Fruit fly (Drosophila melanogaster): ENCODE measurements around the gene CG9386.

Gene CG9386

dm6 chr3R:9586663-9587248, 31.5 kb upstream of the CG9386 start, which contains the start of gene P58IPK (continued):
- TF ChIP-seq CG14050 (GFP tag; IDR thresholded peaks at IDR 0.05) (no peak), CG17568 (GFP tag; optimal IDR thresholded peaks at IDR 0.05) (no peak), CG3163 (GFP tag; optimal IDR thresholded peaks at IDR 0.05) (peak; percentile 58), CG11085 (GFP tag; IDR thresholded peaks at IDR 0.05) (no peak), Bteb2 (GFP tag; optimal IDR thresholded peaks at IDR 0.05) (peak; percentile 70), fd102C (GFP tag; optimal IDR thresholded peaks at IDR 0.05) (no peak), Oli (tag; optimal IDR thresholded peaks at IDR 0.05) (peak; percentile 0), caup (GFP tag; optimal IDR thresholded peaks at IDR 0.05; ENCODE audit: severe bottlenecking) (peak; percentile 40), CG3847 (GFP tag; IDR thresholded peaks at IDR 0.05) (peak; percentile 77), slbo (GFP tag; IDR thresholded peaks at IDR 0.05) (peak; percentile 91), Bdp1 (GFP tag; optimal IDR thresholded peaks at IDR 0.05) (peak; percentile 69), Doc3 (GFP tag; IDR thresholded peaks at IDR 0.05; ENCODE audit: partially characterized antibody) (peak; percentile 87), CG8924 (tag; optimal IDR thresholded peaks at IDR 0.05) (peak; percentile 60), nau (GFP tag; optimal IDR thresholded peaks at IDR 0.05) (no peak), CG12155 (GFP tag; optimal IDR thresholded peaks at IDR 0.05) (peak; percentile 78), Lhr (GFP tag; optimal IDR thresholded peaks at IDR 0.05) (peak; percentile 65), Dek (tag; optimal IDR thresholded peaks at IDR 0.05) (peak; percentile 68), Atf-2 (GFP tag; optimal IDR thresholded peaks at IDR 0.05) (peak; percentile 56), gro (GFP tag; optimal IDR thresholded peaks at IDR 0.05) (peak; percentile 82), CG11695 (GFP tag; IDR thresholded peaks at IDR 0.05) (no peak), H15 (GFP tag; IDR thresholded peaks at IDR 0.05) (peak; percentile 45; the same call in 1 of the 3 replicates), danr (GFP tag; IDR thresholded peaks at IDR 0.05) (no peak), Ssrp (tag; optimal IDR thresholded peaks at IDR 0.05) (peak; percentile 38), CG15696 (tag; optimal IDR thresholded peaks at IDR 0.05) (peak; percentile 32), wdn (GFP tag; IDR thresholded peaks at IDR 0.05) (0 out of 2 replicates have a peak, but pooled peaks have one; percentile 41), HHEX (GFP tag; optimal IDR thresholded peaks at IDR 0.05) (peak; percentile 37), TFAM (GFP tag; optimal IDR thresholded peaks at IDR 0.05) (no peak), Dp (GFP tag; optimal IDR thresholded peaks at IDR 0.05) (peak; percentile 77), Dref (GFP tag; IDR thresholded peaks at IDR 0.05) (peak; percentile 65), Dad (GFP tag; optimal IDR thresholded peaks at IDR 0.05) (peak; percentile 72), stc (GFP tag; IDR thresholded peaks at IDR 0.05) (no peak; the same call in 1 of the 2 replicates), CG34422 (GFP tag; IDR thresholded peaks at IDR 0.05) (peak; percentile 85), CG6254 (GFP tag; optimal IDR thresholded peaks at IDR 0.05) (no peak), CG17612 (GFP tag; IDR thresholded peaks at IDR 0.05) (no peak), Adf1 (GFP tag; IDR thresholded peaks at IDR 0.05) (peak; percentile 66), CG32532 (GFP tag; IDR thresholded peaks at IDR 0.05) (peak; percentile 76), Rfx (GFP tag; IDR thresholded peaks at IDR 0.05) (peak; percentile 89), Dfd (GFP tag; optimal IDR thresholded peaks at IDR 0.05) (no peak), ro (GFP tag; IDR thresholded peaks at IDR 0.05) (no peak), toy (GFP tag; IDR thresholded peaks at IDR 0.05) (no peak), her (GFP tag; optimal IDR thresholded peaks at IDR 0.05) (peak; percentile 44), hth (optimal IDR thresholded peaks at IDR 0.05) (no peak), schlank (tag; optimal IDR thresholded peaks at IDR 0.05) (peak; percentile 25), Meics (GFP tag; optimal IDR thresholded peaks at IDR 0.05) (peak; percentile 56), dmrt99B (tag; optimal IDR thresholded peaks at IDR 0.05) (no peak), HmgD (GFP tag; optimal IDR thresholded peaks at IDR 0.05) (peak; percentile 62), ATbp (GFP tag; optimal IDR thresholded peaks at IDR 0.05) (no peak), CG14710 (tag; optimal IDR thresholded peaks at IDR 0.05) (peak; percentile 73), az2 (GFP tag; optimal IDR thresholded peaks at IDR 0.05) (peak; percentile 64), H2.0 (GFP tag; IDR thresholded peaks at IDR 0.05) (peak; percentile 59), exex (tag; optimal IDR thresholded peaks at IDR 0.05) (peak; percentile 24)

Measured in whole organism, embryonic.